Worm (Caenorhabditis elegans): Measurements from ENCODE around the gene F43C11.6.
A peak's percentile ranks its signal among the peaks of the same experiment; 100 is the strongest.

Gene F43C11.6

DNA sequence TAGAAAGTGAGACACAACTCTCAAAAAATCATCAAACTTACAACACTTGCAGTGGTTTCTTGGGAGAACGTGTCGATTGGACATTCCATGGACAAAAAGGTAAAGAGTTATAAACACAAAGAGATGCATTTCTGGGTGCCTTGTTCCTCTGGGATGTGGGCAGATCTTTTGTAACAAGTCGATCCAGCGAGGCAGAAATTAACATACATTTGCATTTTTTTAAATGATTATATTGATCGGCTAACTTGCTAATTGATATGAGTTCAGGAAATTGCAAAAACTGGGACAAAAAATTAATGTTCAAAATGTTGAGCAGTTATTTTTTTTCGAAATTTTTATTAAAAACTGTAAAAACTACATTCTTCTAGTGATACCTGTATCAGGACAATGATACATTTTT is 35.5 kb downstream of the F43C11.6 start, which contains the start of gene F16G10.6:
F16G10.6 (minus strand) TSS at position 101 of the 400 bp plus-strand sequence.
- TF ChIP-seq mdl-1 (tag; optimal IDR thresholded peaks at IDR 0.05) (no peak), sea-2 (GFP tag; optimal IDR thresholded peaks at IDR 0.05) (no peak), daf-12 (tag; optimal IDR thresholded peaks at IDR 0.05) (no peak), tbx-2 (tag; optimal IDR thresholded peaks at IDR 0.05) (no peak), ceh-9 (tag; optimal IDR thresholded peaks at IDR 0.05) (no peak), nhr-43 (tag; optimal IDR thresholded peaks at IDR 0.05; ENCODE audit: poor library complexity, severe bottlenecking) (no peak), fos-1 (tag; optimal IDR thresholded peaks at IDR 0.05) (no peak), ceh-16 (tag; optimal IDR thresholded peaks at IDR 0.05) (no peak), pqm-1 (tag; optimal IDR thresholded peaks at IDR 0.05) (no peak), unc-39 (tag; optimal IDR thresholded peaks at IDR 0.05) (no peak), hmg-11 (tag; optimal IDR thresholded peaks at IDR 0.05) (no peak), fkh-10 (GFP tag; optimal IDR thresholded peaks at IDR 0.05) (no peak), ama-1 (optimal IDR thresholded peaks at IDR 0.05) (no peak), nhr-76 (tag; optimal IDR thresholded peaks at IDR 0.05) (no peak), lin-15B (tag; optimal IDR thresholded peaks at IDR 0.05) (no peak), lin-39 (tag; optimal IDR thresholded peaks at IDR 0.05) (no peak), pha-4 (tag; optimal IDR thresholded peaks at IDR 0.05) (no peak), nfya-1 (tag; optimal IDR thresholded peaks at IDR 0.05; ENCODE audit: insufficient read depth) (no peak), elt-2 (tag; optimal IDR thresholded peaks at IDR 0.05) (no peak)

- no peak for TF ChIP-seq unc-39 (tag; optimal IDR thresholded peaks at IDR 0.05)
- no peak for TF ChIP-seq ZK546.5 (tag; optimal IDR thresholded peaks at IDR 0.05)
- no peak for TF ChIP-seq ceh-16 (tag; optimal IDR thresholded peaks at IDR 0.05)
- no peak for TF ChIP-seq eor-1 (tag; optimal IDR thresholded peaks at IDR 0.05)
- TF ChIP-seq mdl-1 (tag; optimal IDR thresholded peaks at IDR 0.05): no peak
- no peak for TF ChIP-seq fkh-2 (tag; optimal IDR thresholded peaks at IDR 0.05)
- no peak for TF ChIP-seq elt-1 (tag; optimal IDR thresholded peaks at IDR 0.05)
- no peak for TF ChIP-seq nhr-11 (tag; optimal IDR thresholded peaks at IDR 0.05)
- no peak for TF ChIP-seq snpc-4 (tag; optimal IDR thresholded peaks at IDR 0.05)
- TF ChIP-seq nhr-23 (tag; optimal IDR thresholded peaks at IDR 0.05): no peak
- TF ChIP-seq nfya-1 (tag; optimal IDR thresholded peaks at IDR 0.05; ENCODE audit: insufficient read depth): no peak
- peak; percentile 99 for TF ChIP-seq jun-1 (tag; optimal IDR thresholded peaks at IDR 0.05)
- no peak for TF ChIP-seq skn-1 (tag; optimal IDR thresholded peaks at IDR 0.05)
- TF ChIP-seq zag-1 (tag; optimal IDR thresholded peaks at IDR 0.05): no peak
- no peak for TF ChIP-seq lin-15B (tag; optimal IDR thresholded peaks at IDR 0.05)
- TF ChIP-seq pqm-1 (tag; optimal IDR thresholded peaks at IDR 0.05): peak; percentile 98
- no peak for TF ChIP-seq R02D3.7 (tag; optimal IDR thresholded peaks at IDR 0.05)
- TF ChIP-seq sea-2 (GFP tag; optimal IDR thresholded peaks at IDR 0.05): no peak
- no peak for TF ChIP-seq lin-39 (tag; optimal IDR thresholded peaks at IDR 0.05)
- TF ChIP-seq pha-4 (tag; optimal IDR thresholded peaks at IDR 0.05): peak; percentile 79
- TF ChIP-seq nhr-237 (tag; optimal IDR thresholded peaks at IDR 0.05): no peak
- TF ChIP-seq egl-5 (tag; optimal IDR thresholded peaks at IDR 0.05): no peak
- no peak for TF ChIP-seq nhr-43 (tag; optimal IDR thresholded peaks at IDR 0.05; ENCODE audit: poor library complexity, severe bottlenecking)
- peak; percentile 5 for TF ChIP-seq ceh-28 (tag; optimal IDR thresholded peaks at IDR 0.05)
- peak; percentile 91 for TF ChIP-seq lsy-12 (tag; optimal IDR thresholded peaks at IDR 0.05)
- no peak for TF ChIP-seq ztf-11 (tag; optimal IDR thresholded peaks at IDR 0.05)
- no peak for TF ChIP-seq nhr-28 (tag; optimal IDR thresholded peaks at IDR 0.05)
- TF ChIP-seq ceh-82 (tag; optimal IDR thresholded peaks at IDR 0.05): no peak
- TF ChIP-seq nhr-25 (tag; optimal IDR thresholded peaks at IDR 0.05): no peak
- peak; percentile 80 for TF ChIP-seq fos-1 (tag; optimal IDR thresholded peaks at IDR 0.05)
- no peak for TF ChIP-seq nhr-67 (tag; optimal IDR thresholded peaks at IDR 0.05)
- TF ChIP-seq nhr-76 (tag; optimal IDR thresholded peaks at IDR 0.05): no peak
- TF ChIP-seq elt-2 (tag; optimal IDR thresholded peaks at IDR 0.05): peak; percentile 100
- no peak for TF ChIP-seq nhr-12 (tag; optimal IDR thresholded peaks at IDR 0.05)
- TF ChIP-seq elt-3 (tag; optimal IDR thresholded peaks at IDR 0.05): no peak
- no peak for TF ChIP-seq hmg-11 (tag; optimal IDR thresholded peaks at IDR 0.05)
- TF ChIP-seq egl-27 (tag; optimal IDR thresholded peaks at IDR 0.05): peak; percentile 93
- TF ChIP-seq tbx-2 (tag; optimal IDR thresholded peaks at IDR 0.05): no peak
- no peak for TF ChIP-seq ama-1 (optimal IDR thresholded peaks at IDR 0.05)
Observed at ce11 chrII:2378465-2379009, 36.3 kb downstream of the F43C11.6 start.
